Fruit fly (Drosophila melanogaster) whole organism, embryonic: ENCODE measurements around the gene Cul5.

Experiments
- ATbp ChIP-seq: fragments of 200-800 bp; sonication (Bioruptor generic); optimal IDR thresholded peaks from 2 replicates; lab custom pipeline; 2017; ENCODE audit warnings: missing biosample characterization, mild to moderate bottlenecking, missing genetic modification characterization, missing genetic modification reagents
- Ada2b ChIP-seq: fragments of 200-800 bp; sonication (Bioruptor generic); IDR thresholded peaks from 2 replicates; pipeline ENCODE4 v1.3.6; 2022; ENCODE audit warnings: missing biosample characterization, missing genetic modification characterization
- Atf-2 ChIP-seq: fragments of 200-800 bp; sonication (Bioruptor generic); optimal IDR thresholded peaks from 2 replicates; lab custom pipeline; 2016; ENCODE audit warnings: missing biosample characterization, missing genetic modification characterization
- Awh ChIP-seq: fragments of 200-800 bp; sonication (Bioruptor generic); IDR thresholded peaks from 2 replicates; pipeline ENCODE4, ENCODE4 v1.3.6; 2022; ENCODE audit warnings: missing biosample characterization, missing genetic modification characterization
- Blimp-1 ChIP-seq: fragments of 200-800 bp; sonication (Bioruptor generic); optimal IDR thresholded peaks from 3 replicates; lab custom pipeline; 2018; ENCODE audit warnings: missing biosample characterization, missing genetic modification characterization, mild to moderate bottlenecking, moderate library complexity, missing genetic modification reagents
- C15 ChIP-seq: fragments of 200-800 bp; sonication (Bioruptor generic); IDR thresholded peaks from 3 replicates; pipeline ENCODE4 v1.3.6; 2022; ENCODE audit warnings: missing biosample characterization, missing genetic modification characterization
- CG12659 ChIP-seq: fragments of 200-800 bp; sonication (Bioruptor generic); optimal IDR thresholded peaks from 3 replicates; lab custom pipeline; 2017; ENCODE audit warnings: mild to moderate bottlenecking, missing biosample characterization, missing genetic modification reagents, missing genetic modification characterization
- CG13296 ChIP-seq: fragments of 200-800 bp; sonication (Bioruptor generic); optimal IDR thresholded peaks from 3 replicates; lab custom pipeline; 2018; ENCODE audit warnings: missing biosample characterization, mild to moderate bottlenecking, missing genetic modification characterization
- CG13894 ChIP-seq: fragments of 200-800 bp; sonication (Bioruptor generic); optimal IDR thresholded peaks from 3 replicates; lab custom pipeline; 2018; ENCODE audit warnings: missing biosample characterization, mild to moderate bottlenecking, missing genetic modification characterization, moderate library complexity
- CG14441 ChIP-seq: fragments of 200-800 bp; sonication (Bioruptor generic); IDR thresholded peaks from 2 replicates; pipeline ENCODE4 v1.3.6; 2022; ENCODE audit warnings: missing biosample characterization, missing genetic modification characterization
- CG16779 ChIP-seq: fragments of 200-800 bp; sonication (Bioruptor generic); IDR thresholded peaks from 2 replicates; pipeline ENCODE4 v1.3.6; 2022; ENCODE audit warnings: missing biosample characterization, missing genetic modification characterization
- CG16813 ChIP-seq: fragments of 200-800 bp; sonication (Bioruptor generic); IDR thresholded peaks from 3 replicates; pipeline ENCODE4 v1.3.6; 2022; ENCODE audit warnings: missing biosample characterization, missing genetic modification characterization; ENCODE audit not compliant: partially characterized antibody
- CG17912 ChIP-seq: fragments of 200-800 bp; sonication (Bioruptor generic); optimal IDR thresholded peaks from 2 replicates; lab custom pipeline; 2018; ENCODE audit warnings: missing biosample characterization, mild to moderate bottlenecking, missing genetic modification characterization
- CG2875 ChIP-seq: fragments of 200-800 bp; sonication (Bioruptor generic); optimal IDR thresholded peaks from 2 replicates; lab custom pipeline; 2017; ENCODE audit warnings: missing biosample characterization, mild to moderate bottlenecking, missing genetic modification characterization, missing genetic modification reagents
- CG30431 ChIP-seq: fragments of 200-800 bp; sonication (Bioruptor generic); optimal IDR thresholded peaks from 2 replicates; lab custom pipeline; 2017; ENCODE audit warnings: missing biosample characterization, missing genetic modification characterization
- CG31365 ChIP-seq: fragments of 200-800 bp; sonication (Bioruptor generic); optimal IDR thresholded peaks from 2 replicates; lab custom pipeline; 2018; ENCODE audit warnings: missing biosample characterization, mild to moderate bottlenecking, missing genetic modification characterization
- CG32772 ChIP-seq: fragments of 200-800 bp; sonication (Bioruptor generic); IDR thresholded peaks from 2 replicates; pipeline ENCODE4 v1.3.6; 2022; ENCODE audit warnings: missing biosample characterization, missing genetic modification characterization
- CG3281 ChIP-seq: fragments of 200-800 bp; sonication (Bioruptor generic); optimal IDR thresholded peaks from 3 replicates; lab custom pipeline; 2017; ENCODE audit warnings: missing biosample characterization, mild to moderate bottlenecking, missing genetic modification characterization
- CG4360 ChIP-seq: fragments of 200-800 bp; sonication (Bioruptor generic); IDR thresholded peaks from 2 replicates; pipeline ENCODE4 v1.3.6; 2022; ENCODE audit warnings: missing biosample characterization, missing genetic modification characterization
- CG6791 ChIP-seq: fragments of 200-800 bp; sonication (Bioruptor generic); IDR thresholded peaks from 3 replicates; pipeline ENCODE4 v1.3.6; 2022; ENCODE audit warnings: missing biosample characterization, missing genetic modification characterization; ENCODE audit not compliant: partially characterized antibody
- CG9797 ChIP-seq: fragments of 200-800 bp; sonication (Bioruptor generic); optimal IDR thresholded peaks from 3 replicates; lab custom pipeline; 2018; ENCODE audit warnings: missing biosample characterization, mild to moderate bottlenecking, missing genetic modification characterization
- CHES-1-like ChIP-seq: fragments of 200-800 bp; sonication (Bioruptor generic); optimal IDR thresholded peaks from 2 replicates; lab custom pipeline; 2016; ENCODE audit warnings: missing biosample characterization, missing genetic modification characterization
- Dfd ChIP-seq, 2 experiments: fragments of >200 bp; optimal IDR thresholded peaks; 2 replicates each; lab custom pipeline; 2017; ENCODE audit warnings: missing biosample characterization in 2 of 2, missing genetic modification characterization in 2 of 2
- Doc3 ChIP-seq: fragments of 200-800 bp; sonication (Bioruptor generic); IDR thresholded peaks from 3 replicates; pipeline ENCODE4 v1.3.6; 2022; ENCODE audit warnings: missing biosample characterization, missing genetic modification characterization; ENCODE audit not compliant: partially characterized antibody
- Drgx ChIP-seq: fragments of 200-800 bp; sonication (Bioruptor generic); IDR thresholded peaks from 2 replicates; pipeline ENCODE4 v1.3.6; 2022; ENCODE audit warnings: missing biosample characterization, missing genetic modification characterization
- Ets65A ChIP-seq: fragments of 200-800 bp; sonication (Bioruptor generic); peaks from one replicate; lab custom pipeline; 2016; ENCODE audit warnings: missing biosample characterization, missing genetic modification characterization
- HHEX ChIP-seq: fragments of 200-800 bp; sonication (Bioruptor generic); optimal IDR thresholded peaks from 3 replicates; lab custom pipeline; 2017; ENCODE audit warnings: missing biosample characterization, mild to moderate bottlenecking, missing genetic modification characterization, missing genetic modification reagents
- HLH3B ChIP-seq: fragments of 200-800 bp; sonication (Bioruptor generic); IDR thresholded peaks from 2 replicates; pipeline ENCODE4 v1.3.6; 2022; ENCODE audit warnings: missing biosample characterization, missing genetic modification characterization
- HLH4C ChIP-seq: fragments of 200-800 bp; sonication (Bioruptor generic); IDR thresholded peaks from 3 replicates; pipeline ENCODE4 v1.3.6; 2022; ENCODE audit warnings: missing biosample characterization, missing genetic modification characterization; ENCODE audit not compliant: partially characterized antibody
- HLH54F ChIP-seq: fragments of 200-800 bp; sonication (Bioruptor generic); optimal IDR thresholded peaks from 3 replicates; lab custom pipeline; 2016; ENCODE audit warnings: missing biosample characterization, missing genetic modification characterization
- Rx ChIP-seq: fragments of 200-800 bp; sonication (Bioruptor generic); IDR thresholded peaks from 2 replicates; pipeline ENCODE4 v1.3.6; 2022; ENCODE audit warnings: missing biosample characterization, missing genetic modification characterization
- Sry-δ ChIP-seq: fragments of 200-800 bp; sonication (Bioruptor generic); optimal IDR thresholded peaks from 2 replicates; lab custom pipeline; 2016; ENCODE audit warnings: missing biosample characterization, missing genetic modification characterization
- Xrp1 ChIP-seq: fragments of 200-800 bp; sonication (Bioruptor generic); IDR thresholded peaks from 2 replicates; pipeline ENCODE4 v1.3.6; 2022; ENCODE audit warnings: missing biosample characterization, missing genetic modification characterization
- crc ChIP-seq: fragments of 200-800 bp; sonication (Bioruptor generic); optimal IDR thresholded peaks from 2 replicates; lab custom pipeline; 2016; ENCODE audit warnings: missing biosample characterization, missing genetic modification characterization
- dmrt11E ChIP-seq: fragments of 200-800 bp; sonication (Bioruptor generic); optimal IDR thresholded peaks from 3 replicates; lab custom pipeline; 2018; ENCODE audit warnings: missing biosample characterization, mild to moderate bottlenecking, missing genetic modification characterization, moderate library complexity
- fd3F ChIP-seq: fragments of 200-800 bp; sonication (Bioruptor generic); optimal IDR thresholded peaks from 2 replicates; lab custom pipeline; 2018; ENCODE audit warnings: missing biosample characterization, mild to moderate bottlenecking, missing genetic modification characterization, moderate library complexity
- gcm ChIP-seq: fragments of 200-800 bp; sonication (Bioruptor generic); optimal IDR thresholded peaks from 2 replicates; lab custom pipeline; 2019; ENCODE audit warnings: missing biosample characterization, mild to moderate bottlenecking, missing genetic modification characterization, moderate library complexity
- hb ChIP-seq: fragments of 200-800 bp; sonication (Bioruptor generic); IDR thresholded peaks from 3 replicates; pipeline ENCODE4 v1.3.6; 2022; ENCODE audit warnings: missing biosample characterization, missing genetic modification characterization; ENCODE audit not compliant: partially characterized antibody
- knrl ChIP-seq: fragments of 200-800 bp; sonication (Bioruptor generic); IDR thresholded peaks from 3 replicates; pipeline ENCODE4 v1.3.6; 2022; ENCODE audit warnings: missing biosample characterization, missing genetic modification characterization; ENCODE audit not compliant: partially characterized antibody
- maf-S ChIP-seq: fragments of 200-800 bp; sonication (Bioruptor generic); optimal IDR thresholded peaks from 2 replicates; lab custom pipeline; 2016; ENCODE audit warnings: missing biosample characterization, missing genetic modification characterization
- pan ChIP-seq, 4 experiments: fragments of >200 bp in 3 of 4; fragments of 200-800 bp in 1 of 4; sonication (Bioruptor generic) in 1 of 4; optimal IDR thresholded peaks in 3 of 4; IDR thresholded peaks in 1 of 4; 2 replicates each; pipeline versions ENCODE4 v1.3.6 to Lab custom; 2017 to 2022; ENCODE audit warnings: missing biosample characterization in 2 of 4, missing genetic modification characterization in 2 of 4, mixed read lengths in 1 of 4
- pita ChIP-seq: fragments of 200-800 bp; sonication (Bioruptor generic); optimal IDR thresholded peaks from 2 replicates; lab custom pipeline; 2017; ENCODE audit warnings: missing biosample characterization, mild to moderate bottlenecking, missing genetic modification characterization
- slbo ChIP-seq: fragments of 200-800 bp; sonication (Bioruptor generic); IDR thresholded peaks from 2 replicates; pipeline ENCODE4 v1.3.6; 2022; ENCODE audit warnings: missing biosample characterization, missing genetic modification characterization
- sob ChIP-seq: fragments of 200-800 bp; sonication (Bioruptor generic); IDR thresholded peaks from 2 replicates; pipeline ENCODE4 v1.3.6; 2022; ENCODE audit warnings: missing biosample characterization, missing genetic modification characterization
- stc ChIP-seq: fragments of 200-800 bp; sonication (Bioruptor generic); IDR thresholded peaks from 2 replicates; pipeline ENCODE4 v1.3.6; 2022; ENCODE audit warnings: missing biosample characterization, missing genetic modification characterization
- stwl ChIP-seq: fragments of 200-800 bp; sonication (Bioruptor generic); optimal IDR thresholded peaks from 3 replicates; lab custom pipeline; 2018; ENCODE audit warnings: missing biosample characterization, mild to moderate bottlenecking, missing genetic modification characterization, moderate library complexity
- ttk ChIP-seq: fragments of 200-800 bp; sonication (Bioruptor generic); IDR thresholded peaks from 2 replicates; pipeline ENCODE4 v2.1.2; 2022; ENCODE audit warnings: missing biosample characterization, missing genetic modification characterization
- vvl ChIP-seq: fragments of 200-800 bp; sonication (Bioruptor generic); IDR thresholded peaks from 2 replicates; pipeline ENCODE4 v1.3.6; 2022; ENCODE audit warnings: missing biosample characterization, missing genetic modification characterization

Gene Cul5

DNA sequence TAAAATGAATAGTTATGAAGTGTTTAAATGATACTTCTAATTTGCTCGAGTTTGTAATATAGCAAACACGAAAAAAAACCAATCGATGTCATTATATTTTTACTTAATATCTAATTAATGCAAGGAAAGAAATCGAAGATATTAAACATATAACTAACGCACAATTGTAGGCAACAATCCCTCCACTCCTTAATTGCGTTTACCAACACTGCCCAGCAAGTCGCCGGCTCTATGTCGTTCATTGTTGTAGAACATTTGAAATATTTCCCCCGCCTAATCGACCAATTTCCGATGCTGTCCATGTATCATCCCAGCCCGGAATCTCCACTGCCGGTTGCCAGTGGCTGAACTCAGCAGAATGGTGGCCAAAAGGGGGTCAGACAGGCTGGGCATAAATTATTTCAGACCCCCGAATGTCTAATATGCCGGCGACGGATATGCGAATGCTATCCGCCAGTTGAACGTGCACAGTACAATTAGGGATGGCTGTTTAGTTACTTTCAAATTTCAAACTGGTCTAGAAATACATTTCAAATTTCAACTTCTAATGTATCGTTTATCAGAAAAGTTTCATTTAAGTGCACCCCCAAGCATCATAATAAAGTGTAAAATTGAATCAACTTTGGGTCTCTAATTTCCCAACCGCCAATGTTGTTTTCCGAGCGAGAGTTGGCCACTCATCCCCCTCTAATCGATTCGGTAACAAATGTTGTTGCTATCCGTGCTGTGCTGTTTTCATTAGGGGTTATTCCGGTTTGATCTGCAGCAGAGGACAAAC, 5.8 kb upstream of the Cul5 start (continued):
- TF ChIP-seq CG9797 (GFP tag; lab: Kevin White, UChicago) (no peak), CG6791 (no peak), Sry-δ (peak; percentile 1), fd3F (GFP tag; lab: Kevin White, UChicago) (peak; percentile 20), HLH4C (no peak), hb (GFP tag; lab: Robert Waterston, UW) (no peak), CG3281 (GFP tag; lab: Kevin White, UChicago) (peak; percentile 49), CG16779 (GFP tag; lab: Robert Waterston, UW) (no peak), Atf-2 (GFP tag; lab: Kevin White, UChicago) (no peak), gcm (GFP tag; lab: Kevin White, UChicago) (peak; percentile 18), CG17912 (GFP tag; lab: Kevin White, UChicago) (no peak), Xrp1 (GFP tag; lab: Robert Waterston, UW) (peak; percentile 62), CG12659 (GFP tag; lab: Kevin White, UChicago) (peak; percentile 26), CG16813 (GFP tag; lab: Robert Waterston, UW) (no peak), dmrt11E (tag; lab: Kevin White, UChicago) (peak; percentile 24), C15 (GFP tag; lab: Robert Waterston, UW) (no peak), Drgx (no peak), ttk (GFP tag; lab: Robert Waterston, UW) (peak; percentile 39; the same call in 1 of the 2 replicates), ATbp (GFP tag; lab: Kevin White, UChicago) (peak; percentile 38), Dfd (GFP tag; optimal IDR thresholded peaks at IDR 0.05; lab: Kevin White, UChicago) (no peak), stwl (tag; lab: Kevin White, UChicago) (peak; percentile 50), sob (GFP tag; lab: Robert Waterston, UW) (peak; percentile 49), knrl (GFP tag; lab: Robert Waterston, UW) (no peak), HLH54F (GFP tag; lab: Kevin White, UChicago) (no peak), Awh (GFP tag; lab: Robert Waterston, UW) (0 out of 2 replicates have a peak, but pooled peaks have one; percentile 31), HLH3B (GFP tag; lab: Robert Waterston, UW) (peak; percentile 45; the same call in 1 of the 2 replicates), crc (GFP tag; lab: Kevin White, UChicago) (peak; percentile 13), CG2875 (GFP tag; lab: Kevin White, UChicago) (no peak), Doc3 (GFP tag; lab: Robert Waterston, UW) (no peak), CG13894 (tag; lab: Kevin White, UChicago) (peak; percentile 32), vvl (GFP tag; lab: Robert Waterston, UW) (peak; percentile 52), Rx (GFP tag; lab: Robert Waterston, UW) (no peak), CHES-1-like (GFP tag; lab: Kevin White, UChicago) (peak; percentile 25), CG4360 (GFP tag; lab: Robert Waterston, UW) (no peak), Ada2b (GFP tag; lab: Robert Waterston, UW) (peak; percentile 50), Ets65A (GFP tag; lab: Kevin White, UChicago) (no peak), HHEX (GFP tag; lab: Kevin White, UChicago) (peak; percentile 5), CG31365 (tag; lab: Kevin White, UChicago) (peak; percentile 18), slbo (GFP tag; lab: Robert Waterston, UW) (peak; percentile 66), maf-S (GFP tag; lab: Kevin White, UChicago) (peak; percentile 30), CG30431 (GFP tag; lab: Kevin White, UChicago) (no peak), CG14441 (GFP tag; lab: Robert Waterston, UW) (peak; percentile 42), Blimp-1 (GFP tag; lab: Kevin White, UChicago) (peak; percentile 6), CG32772 (GFP tag; lab: Robert Waterston, UW) (peak; percentile 43), pita (GFP tag; lab: Kevin White, UChicago) (no peak), CG13296 (GFP tag; lab: Kevin White, UChicago) (peak; percentile 43), pan (optimal IDR thresholded peaks at IDR 0.05; lab: Kevin White, UChicago) (no peak), pan (GFP tag; optimal IDR thresholded peaks at IDR 0.05 in 1 of 2, IDR thresholded peaks at IDR 0.05 in 1 of 2) (peak in 1 of 2 experiments; percentile 68), stc (GFP tag; lab: Robert Waterston, UW) (peak; percentile 60; the same call in 1 of the 2 replicates)
